Comparison of ENCODE assay signal across 1 fruit fly cellular context in the genomic region with DNA sequence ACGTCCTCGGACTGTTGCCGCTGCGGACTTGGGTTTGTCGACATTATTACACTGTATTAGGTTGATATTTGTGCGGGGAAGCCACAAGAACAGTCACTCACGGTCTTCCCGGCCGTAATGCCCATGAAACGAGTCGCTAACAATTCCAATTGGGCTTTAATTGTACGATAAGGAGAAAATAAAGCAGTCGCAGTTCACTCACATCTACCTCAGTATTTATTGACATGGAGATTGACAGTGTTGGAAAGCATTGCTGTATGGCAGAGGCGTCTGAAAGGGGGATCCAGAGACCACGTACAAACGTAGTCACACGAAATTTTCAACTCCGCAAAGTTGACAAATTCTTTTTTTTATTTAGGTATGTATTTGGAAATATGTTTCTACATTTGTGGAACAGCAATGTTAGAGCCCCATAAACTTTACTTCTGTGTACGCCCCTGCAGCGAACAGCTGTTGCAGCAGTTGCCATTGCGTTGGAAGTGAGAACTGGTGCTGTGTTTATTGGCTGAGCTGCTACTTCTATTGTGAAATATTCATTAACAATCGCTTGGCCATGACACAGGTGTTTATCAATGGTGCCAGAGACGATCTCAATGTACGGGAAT.
TF ChIP-seq lines count a peak whose summit lies in the region.

Gene CG8372 (minus strand): TSS at position 237 of the 605 bp plus-strand sequence.
Gene CG8360 (plus strand): TSS at position 294 of the 605 bp plus-strand sequence.

TF ChIP-seq in whole organism, embryonic, 481 proteins besides CTCF, POLR2A, EP300 and RAD21 (continued from another document):
- TF ChIP-seq CG6654 (GFP tag; optimal IDR thresholded peaks at IDR 0.05; lab: Kevin White, UChicago) (peak; percentile 93), CG11456 (GFP tag; IDR thresholded peaks at IDR 0.05; lab: Robert Waterston, UW) (peak; percentile 99), fd3F (GFP tag; optimal IDR thresholded peaks at IDR 0.05; lab: Kevin White, UChicago) (peak; percentile 96), zfh2 (GFP tag; optimal IDR thresholded peaks at IDR 0.05; lab: Kevin White, UChicago) (peak; percentile 99), CG8281 (tag; optimal IDR thresholded peaks at IDR 0.05; lab: Kevin White, UChicago) (peak; percentile 91), chn (GFP tag; optimal IDR thresholded peaks at IDR 0.05; lab: Kevin White, UChicago) (peak; percentile 99), Drgx (GFP tag; IDR thresholded peaks at IDR 0.05; lab: Robert Waterston, UW) (peak; percentile 99), Lim3 (GFP tag; IDR thresholded peaks at IDR 0.05; lab: Robert Waterston, UW) (peak; percentile 97), YL-1 (GFP tag; optimal IDR thresholded peaks at IDR 0.05; lab: Kevin White, UChicago) (peak; percentile 99), CG9609 (GFP tag; optimal IDR thresholded peaks at IDR 0.05; lab: Kevin White, UChicago) (peak; percentile 99), Optix (GFP tag; IDR thresholded peaks at IDR 0.05; lab: Robert Waterston, UW) (peak; percentile 99), maf-S (GFP tag; optimal IDR thresholded peaks at IDR 0.05; lab: Kevin White, UChicago) (peak; percentile 99), E2f2 (GFP tag; IDR thresholded peaks at IDR 0.05; lab: Robert Waterston, UW) (peak; percentile 89), nom (GFP tag; optimal IDR thresholded peaks at IDR 0.05; lab: Kevin White, UChicago) (peak; percentile 98), sd (tag; optimal IDR thresholded peaks at IDR 0.05; lab: Kevin White, UChicago) (peak; percentile 94), BEAF-32 (GFP tag; optimal IDR thresholded peaks at IDR 0.05; lab: Kevin White, UChicago) (peak; percentile 58), CkIIα-i1 (GFP tag; IDR thresholded peaks at IDR 0.05; lab: Robert Waterston, UW) (peak; percentile 92), HmgZ (tag; optimal IDR thresholded peaks at IDR 0.05; lab: Kevin White, UChicago) (peak; percentile 99), CG3847 (GFP tag; IDR thresholded peaks at IDR 0.05; lab: Robert Waterston, UW) (peak; percentile 99), CG13424 (tag; optimal IDR thresholded peaks at IDR 0.05; lab: Kevin White, UChicago) (peak; percentile 99), CG2116 (GFP tag; optimal IDR thresholded peaks at IDR 0.05; lab: Kevin White, UChicago) (peak; percentile 91)
